Fruit fly (Drosophila melanogaster): ENCODE data around the gene CG10650.
A peak's percentile ranks its signal among the peaks of the same experiment; 100 is the strongest.

CG10650 gene

dm6 chr2L:18981484-18981883 lies 14.2 kb downstream of the CG10650 start:
- TF ChIP-seq MTF-1 (GFP tag; optimal IDR thresholded peaks at IDR 0.05; ENCODE audit: borderline replicate concordance) (peak; percentile 46), Blimp-1 (GFP tag; optimal IDR thresholded peaks at IDR 0.05) (peak; percentile 4), CG4707 (GFP tag; optimal IDR thresholded peaks at IDR 0.05) (peak; percentile 45), CG30431 (GFP tag; optimal IDR thresholded peaks at IDR 0.05) (no peak), CG1603 (tag; optimal IDR thresholded peaks at IDR 0.05) (peak; percentile 8), Kr (GFP tag; optimal IDR thresholded peaks at IDR 0.05) (peak; percentile 42), CG13287 (GFP tag; IDR thresholded peaks at IDR 0.05; ENCODE audit: partially characterized antibody) (no peak), CG15601 (tag; optimal IDR thresholded peaks at IDR 0.05) (peak; percentile 33), fd64A (GFP tag; optimal IDR thresholded peaks at IDR 0.05) (peak; percentile 50), ATbp (GFP tag; optimal IDR thresholded peaks at IDR 0.05) (peak; percentile 40), salm (tag; optimal IDR thresholded peaks at IDR 0.05) (peak; percentile 4), E2f2 (GFP tag; IDR thresholded peaks at IDR 0.05) (no peak), kay (GFP tag; optimal IDR thresholded peaks at IDR 0.05) (no peak), lab (GFP tag; optimal IDR thresholded peaks at IDR 0.05) (peak; percentile 32), kni (GFP tag; optimal IDR thresholded peaks at IDR 0.05) (peak; percentile 70), CG10147 (GFP tag; optimal IDR thresholded peaks at IDR 0.05) (no peak), CG32772 (GFP tag; IDR thresholded peaks at IDR 0.05) (no peak), CG14860 (GFP tag; IDR thresholded peaks at IDR 0.05; ENCODE audit: partially characterized antibody) (no peak), CG12155 (GFP tag; optimal IDR thresholded peaks at IDR 0.05) (no peak), Sox102F (GFP tag; optimal IDR thresholded peaks at IDR 0.05) (peak; percentile 0), onecut (GFP tag; IDR thresholded peaks at IDR 0.05) (peak; percentile 7; the same call in 1 of the 2 replicates), CG1024 (GFP tag; IDR thresholded peaks at IDR 0.05) (0 out of 2 replicates have a peak, but pooled peaks have one; percentile 7), CG2875 (GFP tag; optimal IDR thresholded peaks at IDR 0.05) (peak; percentile 3), CG16779 (GFP tag; IDR thresholded peaks at IDR 0.05) (no peak), lbe (GFP tag; optimal IDR thresholded peaks at IDR 0.05) (peak; percentile 25), ato (GFP tag; IDR thresholded peaks at IDR 0.05; ENCODE audit: partially characterized antibody) (no peak), CG17568 (GFP tag; optimal IDR thresholded peaks at IDR 0.05) (peak; percentile 14), CG17385 (GFP tag; optimal IDR thresholded peaks at IDR 0.05) (peak; percentile 6), tap (tag; optimal IDR thresholded peaks at IDR 0.05) (peak; percentile 5), sens (GFP tag) (peak; percentile 56), vvl (GFP tag; IDR thresholded peaks at IDR 0.05) (peak; percentile 75), Sry-β (GFP tag; optimal IDR thresholded peaks at IDR 0.05) (peak; percentile 16)

dm6 chr2L:18980982-18981381 lies 14.8 kb downstream of the CG10650 start:
- no peak for TF ChIP-seq z (GFP tag; IDR thresholded peaks at IDR 0.05)
- TF ChIP-seq sc (optimal IDR thresholded peaks at IDR 0.05), result no peak
- no peak for TF ChIP-seq sc (GFP tag; optimal IDR thresholded peaks at IDR 0.05)
- TF ChIP-seq Mrtf (GFP tag; IDR thresholded peaks at IDR 0.05), result no peak
- no peak for TF ChIP-seq CG4424 (GFP tag; optimal IDR thresholded peaks at IDR 0.05)
- peak; percentile 12 for TF ChIP-seq CG1603 (tag; optimal IDR thresholded peaks at IDR 0.05)
- 0 out of 2 replicates have a peak, but pooled peaks have one; percentile 13 for TF ChIP-seq CG11696 (GFP tag; IDR thresholded peaks at IDR 0.05)
- TF ChIP-seq nom (GFP tag; optimal IDR thresholded peaks at IDR 0.05), result no peak
- peak; percentile 65; the same call in 1 of the 2 replicates for TF ChIP-seq Drgx (GFP tag; IDR thresholded peaks at IDR 0.05)
- TF ChIP-seq CG43689 (GFP tag; IDR thresholded peaks at IDR 0.05), result no peak
- TF ChIP-seq CG13424 (tag; optimal IDR thresholded peaks at IDR 0.05), result no peak
- TF ChIP-seq Med (GFP tag), result peak; percentile 34

All from whole organism, embryonic.